Fruit fly (Drosophila melanogaster) whole organism, embryonic: Measurements from ENCODE around the gene Ran-like.

ENCODE experiments used
- CG17328 ChIP-seq: fragments of 200-800 bp; sonication (Bioruptor generic); IDR thresholded peaks from 2 replicates; pipeline ENCODE4 v1.3.6; 2022; ENCODE audit warnings: missing biosample characterization, missing genetic modification characterization
- CG8765 ChIP-seq: fragments of 200-800 bp; sonication (Bioruptor generic); IDR thresholded peaks from 2 replicates; pipeline ENCODE4 v1.3.6; 2022; ENCODE audit warnings: missing biosample characterization, missing genetic modification characterization
- CG8924 ChIP-seq: fragments of 200-800 bp; optimal IDR thresholded peaks from 3 replicates; lab custom pipeline; 2019; ENCODE audit warnings: missing biosample characterization, mild to moderate bottlenecking, missing genetic modification characterization, moderate library complexity
- H2.0 ChIP-seq: fragments of 200-800 bp; sonication (Bioruptor generic); IDR thresholded peaks from 2 replicates; pipeline ENCODE4 v1.3.6; 2022; ENCODE audit warnings: missing biosample characterization, missing genetic modification characterization
- ssp ChIP-seq: fragments of 200-800 bp; sonication (Bioruptor generic); IDR thresholded peaks from 2 replicates; pipeline ENCODE4 v1.3.6; 2022; ENCODE audit warnings: missing biosample characterization, missing genetic modification characterization

DNA sequence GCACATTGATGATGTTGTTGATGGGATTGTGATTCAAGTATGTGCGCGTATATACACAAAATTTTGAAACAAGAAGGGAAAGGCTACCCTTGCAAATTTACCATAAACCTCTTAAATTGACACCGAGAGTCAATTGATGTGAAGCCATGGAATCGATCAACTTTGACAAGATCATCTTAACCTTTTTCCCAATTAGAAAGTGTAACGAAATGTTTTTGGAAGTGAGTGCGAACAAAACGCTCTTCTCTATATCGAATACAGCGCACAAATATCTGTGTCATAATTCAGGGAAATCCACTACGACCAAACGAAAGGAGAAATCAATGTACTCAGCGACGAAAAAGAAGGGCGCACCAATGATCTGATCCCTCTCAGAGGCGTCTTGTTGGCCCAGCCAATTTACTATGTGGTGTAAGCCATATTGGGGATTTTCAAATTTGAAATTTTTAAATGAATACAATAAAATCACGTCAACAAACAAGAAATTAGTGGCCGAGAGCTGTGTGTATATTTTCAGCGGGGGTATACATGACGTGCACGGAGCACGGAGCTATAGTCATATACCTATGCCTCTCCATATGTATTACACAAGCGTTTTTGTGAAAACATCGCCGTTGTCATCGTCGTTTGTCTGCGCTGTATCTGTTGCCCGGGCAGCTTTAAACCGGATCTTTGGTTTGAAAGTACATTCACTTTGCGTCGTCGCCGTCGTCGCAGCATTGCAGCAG, 48.4 kb upstream of the Ran-like start:
- TF ChIP-seq CG8765 (GFP tag; lab: Robert Waterston, UW) (no peak), H2.0 (peak; percentile 46; the same call in 1 of the 2 replicates), ssp (GFP tag; lab: Robert Waterston, UW) (no peak), CG8924 (tag; lab: Kevin White, UChicago) (peak; percentile 43), CG17328 (GFP tag; lab: Robert Waterston, UW) (peak; percentile 20; the same call in 1 of the 2 replicates)
